Fruit fly (Drosophila melanogaster) whole organism, embryonic: Measurements from ENCODE around the gene CG14110.
A peak's percentile ranks its signal among the peaks of the same experiment; 100 is the strongest.

Experiments
- Bdp1 ChIP-seq: fragments of 200-800 bp; sonication (Bioruptor generic); optimal IDR thresholded peaks from 3 replicates; lab custom pipeline; 2016; ENCODE audit warnings: missing biosample characterization, missing genetic modification characterization
- Blimp-1 ChIP-seq: fragments of 200-800 bp; sonication (Bioruptor generic); optimal IDR thresholded peaks from 3 replicates; lab custom pipeline; 2018; ENCODE audit warnings: missing biosample characterization, missing genetic modification characterization, mild to moderate bottlenecking, moderate library complexity, missing genetic modification reagents
- CG10979 ChIP-seq: fragments of 200-800 bp; sonication (Bioruptor generic); optimal IDR thresholded peaks from 2 replicates; lab custom pipeline; 2018; ENCODE audit warnings: missing biosample characterization, mild to moderate bottlenecking, missing genetic modification characterization, moderate library complexity
- CG11504 ChIP-seq: fragments of 200-800 bp; sonication (Bioruptor generic); optimal IDR thresholded peaks from 3 replicates; lab custom pipeline; 2019; ENCODE audit warnings: missing biosample characterization, mild to moderate bottlenecking, missing genetic modification characterization, moderate library complexity
- CG13894 ChIP-seq: fragments of 200-800 bp; sonication (Bioruptor generic); optimal IDR thresholded peaks from 3 replicates; lab custom pipeline; 2018; ENCODE audit warnings: missing biosample characterization, mild to moderate bottlenecking, missing genetic modification characterization, moderate library complexity
- CG14710 ChIP-seq: fragments of 200-800 bp; sonication (Bioruptor generic); optimal IDR thresholded peaks from 3 replicates; lab custom pipeline; 2019; ENCODE audit warnings: missing biosample characterization, mild to moderate bottlenecking, missing genetic modification characterization, moderate library complexity
- CG14965 ChIP-seq: fragments of 200-800 bp; sonication (Bioruptor generic); optimal IDR thresholded peaks from 2 replicates; lab custom pipeline; 2016; ENCODE audit warnings: missing biosample characterization, missing genetic modification characterization, borderline replicate concordance
- CG15479 ChIP-seq: fragments of 200-800 bp; sonication (Bioruptor generic); optimal IDR thresholded peaks from 3 replicates; lab custom pipeline; 2019; ENCODE audit warnings: missing biosample characterization, mild to moderate bottlenecking, missing genetic modification characterization, moderate library complexity
- CG16813 ChIP-seq: fragments of 200-800 bp; sonication (Bioruptor generic); IDR thresholded peaks from 3 replicates; pipeline ENCODE4 v1.3.6; 2022; ENCODE audit warnings: missing biosample characterization, missing genetic modification characterization; ENCODE audit not compliant: partially characterized antibody
- CG17385 ChIP-seq: fragments of 200-800 bp; sonication (Bioruptor generic); optimal IDR thresholded peaks from 3 replicates; lab custom pipeline; 2018; ENCODE audit warnings: missing biosample characterization, mild to moderate bottlenecking, missing genetic modification characterization
- CG18262 ChIP-seq: fragments of 200-800 bp; optimal IDR thresholded peaks from 3 replicates; lab custom pipeline; 2019; ENCODE audit warnings: missing biosample characterization, mild to moderate bottlenecking, missing genetic modification characterization, moderate library complexity
- CG18764 ChIP-seq: fragments of 200-800 bp; sonication (Bioruptor generic); optimal IDR thresholded peaks from 3 replicates; lab custom pipeline; 2016; ENCODE audit warnings: missing biosample characterization, missing genetic modification characterization
- CG30431 ChIP-seq: fragments of 200-800 bp; sonication (Bioruptor generic); optimal IDR thresholded peaks from 2 replicates; lab custom pipeline; 2017; ENCODE audit warnings: missing biosample characterization, missing genetic modification characterization
- CG3281 ChIP-seq: fragments of 200-800 bp; sonication (Bioruptor generic); optimal IDR thresholded peaks from 3 replicates; lab custom pipeline; 2017; ENCODE audit warnings: missing biosample characterization, mild to moderate bottlenecking, missing genetic modification characterization
- CG4328 ChIP-seq: fragments of 200-800 bp; sonication (Bioruptor generic); optimal IDR thresholded peaks from 3 replicates; lab custom pipeline; 2017; ENCODE audit warnings: missing biosample characterization, missing genetic modification reagents, missing genetic modification characterization
- CG6683 ChIP-seq: fragments of 200-800 bp; sonication (Bioruptor generic); optimal IDR thresholded peaks from 2 replicates; lab custom pipeline; 2017; ENCODE audit warnings: missing biosample characterization, mild to moderate bottlenecking, missing genetic modification characterization, missing genetic modification reagents
- CG9727 ChIP-seq: fragments of 200-800 bp; sonication (Bioruptor generic); optimal IDR thresholded peaks from 3 replicates; lab custom pipeline; 2017; ENCODE audit warnings: missing biosample characterization, mild to moderate bottlenecking, missing genetic modification characterization
- Dfd ChIP-seq, 2 experiments: fragments of >200 bp; optimal IDR thresholded peaks; 2 replicates each; lab custom pipeline; 2017; ENCODE audit warnings: missing biosample characterization in 2 of 2, missing genetic modification characterization in 2 of 2
- Doc3 ChIP-seq: fragments of 200-800 bp; sonication (Bioruptor generic); IDR thresholded peaks from 3 replicates; pipeline ENCODE4 v1.3.6; 2022; ENCODE audit warnings: missing biosample characterization, missing genetic modification characterization; ENCODE audit not compliant: partially characterized antibody
- E2f1 ChIP-seq: fragments of 200-800 bp; sonication (Bioruptor generic); IDR thresholded peaks from 2 replicates; pipeline ENCODE4 v1.3.6; 2022; ENCODE audit warnings: missing biosample characterization, missing genetic modification characterization
- E2f2 ChIP-seq: fragments of 200-800 bp; sonication (Bioruptor generic); IDR thresholded peaks from 2 replicates; pipeline ENCODE4 v1.3.6; 2022; ENCODE audit warnings: missing biosample characterization, missing genetic modification characterization
- ERR ChIP-seq: fragments of 200-800 bp; sonication (Bioruptor generic); optimal IDR thresholded peaks from 2 replicates; lab custom pipeline; 2016; ENCODE audit warnings: missing biosample characterization, missing genetic modification characterization
- Fer3 ChIP-seq: fragments of 200-800 bp; sonication (Bioruptor generic); optimal IDR thresholded peaks from 2 replicates; lab custom pipeline; 2018; ENCODE audit warnings: missing biosample characterization, mild to moderate bottlenecking, missing genetic modification characterization, moderate library complexity
- HLH4C ChIP-seq: fragments of 200-800 bp; sonication (Bioruptor generic); IDR thresholded peaks from 3 replicates; pipeline ENCODE4 v1.3.6; 2022; ENCODE audit warnings: missing biosample characterization, missing genetic modification characterization; ENCODE audit not compliant: partially characterized antibody
- HmgZ ChIP-seq: fragments of 200-800 bp; sonication (Bioruptor generic); optimal IDR thresholded peaks from 2 replicates; lab custom pipeline; 2018; ENCODE audit warnings: missing biosample characterization, mild to moderate bottlenecking, missing genetic modification characterization
- Lpt ChIP-seq: fragments of >200 bp; optimal IDR thresholded peaks from 2 replicates; lab custom pipeline; 2018; ENCODE audit warnings: missing biosample characterization, missing genetic modification characterization
- MTF-1 ChIP-seq: fragments of 200-800 bp; sonication (Bioruptor generic); optimal IDR thresholded peaks from 2 replicates; lab custom pipeline; 2018; ENCODE audit warnings: missing biosample characterization, mild to moderate bottlenecking, missing genetic modification characterization, borderline replicate concordance
- Neu2 ChIP-seq: fragments of 200-800 bp; sonication (Bioruptor generic); optimal IDR thresholded peaks from 3 replicates; lab custom pipeline; 2016; ENCODE audit warnings: missing biosample characterization, missing genetic modification characterization, borderline replicate concordance
- Nf-YA ChIP-seq: fragments of 200-800 bp; sonication (Bioruptor generic); IDR thresholded peaks from 2 replicates; pipeline ENCODE4 v1.3.6; 2022; ENCODE audit warnings: missing biosample characterization, missing genetic modification characterization
- Optix ChIP-seq: fragments of 200-800 bp; sonication (Bioruptor generic); IDR thresholded peaks from 3 replicates; pipeline ENCODE4 v1.3.6; 2022; ENCODE audit warnings: missing biosample characterization, missing genetic modification characterization
- PHDP ChIP-seq: fragments of 200-800 bp; sonication (Bioruptor generic); optimal IDR thresholded peaks from 3 replicates; lab custom pipeline; 2018; ENCODE audit warnings: missing biosample characterization, mild to moderate bottlenecking, missing genetic modification characterization, moderate library complexity
- Poxn ChIP-seq: fragments of 200-800 bp; sonication (Bioruptor generic); IDR thresholded peaks from 2 replicates; pipeline ENCODE4 v1.3.6; 2022; ENCODE audit warnings: missing biosample characterization, missing genetic modification characterization
- Spps ChIP-seq: fragments of 200-800 bp; sonication (Bioruptor generic); optimal IDR thresholded peaks from 2 replicates; lab custom pipeline; 2018; ENCODE audit warnings: missing biosample characterization, mild to moderate bottlenecking, missing genetic modification characterization
- Trl ChIP-seq, 3 experiments: fragments of >200 bp in 2 of 3; fragments of 200-800 bp in 1 of 3; sonication (Bioruptor generic) in 1 of 3; optimal IDR thresholded peaks; 2 replicates in 1 of 3; 3 replicates in 2 of 3; lab custom pipeline; 2016 to 2017; ENCODE audit warnings: missing biosample characterization in 1 of 3, missing genetic modification characterization in 1 of 3
- Usf ChIP-seq: fragments of 200-800 bp; sonication (Bioruptor generic); optimal IDR thresholded peaks from 2 replicates; lab custom pipeline; 2017; ENCODE audit warnings: missing genotype, missing biosample characterization, missing genetic modification characterization
- aop ChIP-seq: fragments of 200-800 bp; sonication (Bioruptor generic); IDR thresholded peaks from 2 replicates; pipeline ENCODE4 v1.3.6; 2022; ENCODE audit warnings: missing biosample characterization, missing genetic modification characterization
- br ChIP-seq: fragments of >200 bp; optimal IDR thresholded peaks from 2 replicates; lab custom pipeline; 2017
- dysf ChIP-seq: fragments of 200-800 bp; sonication (Bioruptor generic); IDR thresholded peaks from 3 replicates; pipeline ENCODE4 v1.3.6; 2022; ENCODE audit warnings: missing biosample characterization, missing genetic modification characterization
- en ChIP-seq: fragments of 200-800 bp; sonication (Bioruptor generic); optimal IDR thresholded peaks from 2 replicates; lab custom pipeline; 2016; ENCODE audit warnings: missing biosample characterization, missing genetic modification characterization
- eve ChIP-seq, 2 experiments: fragments of >200 bp; optimal IDR thresholded peaks; 2 replicates each; lab custom pipeline; 2017; ENCODE audit warnings: missing biosample characterization in 2 of 2, missing genetic modification characterization in 2 of 2
- ftz-f1 ChIP-seq: fragments of 200-800 bp; sonication (Bioruptor generic); optimal IDR thresholded peaks from 2 replicates; lab custom pipeline; 2016; ENCODE audit warnings: missing biosample characterization, missing genetic modification characterization
- her ChIP-seq: fragments of 200-800 bp; sonication (Bioruptor generic); optimal IDR thresholded peaks from 2 replicates; lab custom pipeline; 2016; ENCODE audit warnings: missing biosample characterization, missing genetic modification characterization
- lab ChIP-seq: fragments of 200-800 bp; sonication (Bioruptor generic); optimal IDR thresholded peaks from 3 replicates; lab custom pipeline; 2017; ENCODE audit warnings: missing biosample characterization, missing genetic modification characterization, mild to moderate bottlenecking, moderate library complexity, missing genetic modification reagents
- lilli ChIP-seq: fragments of 200-800 bp; sonication (Bioruptor generic); optimal IDR thresholded peaks from 3 replicates; lab custom pipeline; 2016; ENCODE audit warnings: missing biosample characterization, missing genetic modification characterization
- maf-S ChIP-seq: fragments of 200-800 bp; sonication (Bioruptor generic); optimal IDR thresholded peaks from 2 replicates; lab custom pipeline; 2016; ENCODE audit warnings: missing biosample characterization, missing genetic modification characterization
- pb ChIP-seq: fragments of 200-800 bp; sonication (Bioruptor generic); optimal IDR thresholded peaks from 3 replicates; lab custom pipeline; 2016; ENCODE audit warnings: missing biosample characterization, missing genetic modification characterization
- ranshi ChIP-seq: fragments of 200-800 bp; sonication (Bioruptor generic); IDR thresholded peaks from 2 replicates; pipeline ENCODE4 v1.3.6; 2022; ENCODE audit warnings: missing biosample characterization, missing genetic modification characterization
- ro ChIP-seq: fragments of 200-800 bp; sonication (Bioruptor generic); IDR thresholded peaks from 2 replicates; pipeline ENCODE4 v1.3.6; 2022; ENCODE audit warnings: missing biosample characterization, missing genetic modification characterization
- toy ChIP-seq: fragments of 200-800 bp; sonication (Bioruptor generic); IDR thresholded peaks from 2 replicates; pipeline ENCODE4 v1.3.6; 2022; ENCODE audit warnings: missing biosample characterization, missing genetic modification characterization
- zen ChIP-seq: fragments of 200-800 bp; sonication (Bioruptor generic); optimal IDR thresholded peaks from 3 replicates; lab custom pipeline; 2018; ENCODE audit warnings: missing biosample characterization, mild to moderate bottlenecking, missing genetic modification characterization, moderate library complexity

The CG14110 gene

DNA sequence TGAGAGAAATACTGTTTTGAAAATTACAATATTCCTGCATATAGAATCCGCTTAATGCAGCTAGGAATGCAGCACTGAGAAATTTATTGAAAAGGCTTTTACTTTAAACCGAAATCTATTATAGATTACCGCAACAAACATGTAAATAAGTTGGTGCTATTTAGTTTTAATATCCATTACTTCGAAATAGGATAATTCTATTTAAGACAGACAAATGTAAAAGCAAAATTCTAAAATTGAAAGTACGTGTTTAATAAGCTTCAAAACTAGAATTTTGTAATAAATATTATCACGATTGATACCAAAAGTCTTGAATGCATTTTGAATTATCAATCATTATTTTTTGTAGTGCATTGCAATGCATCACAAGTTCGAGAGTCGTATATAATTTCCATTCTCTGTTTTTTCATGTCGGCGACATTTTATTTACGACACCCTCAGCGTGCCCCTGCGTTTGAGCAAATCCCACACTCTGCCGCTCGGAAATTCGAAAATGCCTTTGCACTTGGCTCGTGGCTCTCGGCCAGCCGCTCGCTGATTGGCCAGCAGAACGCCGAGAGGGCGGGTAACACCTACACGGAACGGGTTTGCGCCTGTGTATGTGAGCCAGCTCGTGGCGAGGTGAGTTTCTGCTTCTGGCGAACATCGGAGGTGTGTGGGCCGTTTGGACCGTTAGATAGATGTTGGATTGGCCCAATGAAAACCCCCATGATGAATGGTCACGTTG lies 18.7 kb downstream of the CG14110 start (continued):
- TF ChIP-seq toy (GFP tag; lab: Robert Waterston, UW) (no peak), pb (no peak), CG14965 (GFP tag; lab: Kevin White, UChicago) (no peak), lilli (GFP tag; lab: Kevin White, UChicago) (no peak), her (no peak), Neu2 (GFP tag; lab: Kevin White, UChicago) (no peak), CG6683 (GFP tag; lab: Kevin White, UChicago) (no peak), E2f1 (GFP tag; lab: Robert Waterston, UW) (no peak), HLH4C (GFP tag; lab: Robert Waterston, UW) (no peak), Trl (optimal IDR thresholded peaks at IDR 0.05; lab: Kevin White, UChicago) (no peak), Trl (GFP tag; optimal IDR thresholded peaks at IDR 0.05; lab: Kevin White, UChicago) (no peak), Usf (GFP tag; lab: Kevin White, UChicago) (no peak), maf-S (no peak), Dfd (GFP tag; optimal IDR thresholded peaks at IDR 0.05; lab: Kevin White, UChicago) (no peak), Blimp-1 (peak; percentile 36), E2f2 (no peak), eve (GFP tag; optimal IDR thresholded peaks at IDR 0.05; lab: Kevin White, UChicago) (no peak), br (lab: Kevin White, UChicago) (no peak), PHDP (no peak), zen (peak; percentile 2), CG18262 (peak; percentile 84), CG14710 (tag; lab: Kevin White, UChicago) (peak; percentile 76), Poxn (no peak), ro (GFP tag; lab: Robert Waterston, UW) (no peak), CG30431 (GFP tag; lab: Kevin White, UChicago) (no peak), Nf-YA (GFP tag; lab: Robert Waterston, UW) (peak; percentile 81; the same call in 1 of the 2 replicates), CG10979 (tag; lab: Kevin White, UChicago) (peak; percentile 62), MTF-1 (peak; percentile 57), Optix (GFP tag; lab: Robert Waterston, UW) (no peak), Lpt (no peak), CG11504 (tag; lab: Kevin White, UChicago) (peak; percentile 63), CG16813 (GFP tag; lab: Robert Waterston, UW) (no peak), CG13894 (tag; lab: Kevin White, UChicago) (no peak), aop (GFP tag; lab: Robert Waterston, UW) (no peak), ranshi (GFP tag; lab: Robert Waterston, UW) (no peak), CG3281 (no peak), ftz-f1 (GFP tag; lab: Kevin White, UChicago) (no peak), CG4328 (GFP tag; lab: Kevin White, UChicago) (no peak), CG18764 (no peak), Spps (tag; lab: Kevin White, UChicago) (no peak), HmgZ (tag; lab: Kevin White, UChicago) (no peak), CG17385 (GFP tag; lab: Kevin White, UChicago) (no peak), ERR (no peak), CG9727 (GFP tag; lab: Kevin White, UChicago) (peak; percentile 69), lab (no peak), en (GFP tag; lab: Kevin White, UChicago) (no peak), Bdp1 (GFP tag; lab: Kevin White, UChicago) (no peak), dysf (GFP tag; lab: Robert Waterston, UW) (no peak), CG15479 (GFP tag; lab: Kevin White, UChicago) (no peak), Fer3 (tag; lab: Kevin White, UChicago) (no peak), Doc3 (GFP tag; lab: Robert Waterston, UW) (no peak)
